Worm (Caenorhabditis elegans) whole organism, mixed stage, embryonic: ENCODE data around the gene M03A1.3.

ENCODE experiments used
- M03D4.4 ChIP-seq: sonication (generic microtip); optimal IDR thresholded peaks from 2 replicates; lab custom pipeline; 2017; ENCODE audit warnings: mild to moderate bottlenecking, missing genetic modification characterization, missing compliant biosample characterization
- bed-3 ChIP-seq: fragments of 200-800 bp; sonication (Bioruptor generic); optimal IDR thresholded peaks from 3 replicates; lab custom pipeline; 2018; ENCODE audit warnings: mild to moderate bottlenecking, missing genetic modification characterization, moderate library complexity, missing compliant biosample characterization
- ceh-43 ChIP-seq: fragments of 200-800 bp; sonication (Bioruptor generic); optimal IDR thresholded peaks from 2 replicates; lab custom pipeline; 2018; ENCODE audit warnings: mild to moderate bottlenecking, missing genetic modification characterization, moderate library complexity, missing compliant biosample characterization
- ceh-83 ChIP-seq: fragments of 200-800 bp; sonication (Bioruptor generic); optimal IDR thresholded peaks from 2 replicates; lab custom pipeline; 2018; ENCODE audit warnings: mild to moderate bottlenecking, missing genetic modification characterization, missing compliant biosample characterization
- ces-1 ChIP-seq: fragments of 150-350 bp; optimal IDR thresholded peaks from 2 replicates; lab custom pipeline; 2014; ENCODE audit warnings: missing biosample characterization, missing genetic modification reagents, missing genetic modification characterization
- cnd-1 ChIP-seq: fragments of 200-800 bp; sonication (Bioruptor generic); optimal IDR thresholded peaks from 2 replicates; lab custom pipeline; 2018; ENCODE audit warnings: mild to moderate bottlenecking, missing genetic modification characterization, missing compliant biosample characterization
- drap-1 ChIP-seq: fragments of 200-800 bp; sonication (Bioruptor generic); optimal IDR thresholded peaks from 3 replicates; lab custom pipeline; 2018; ENCODE audit warnings: mild to moderate bottlenecking, missing genetic modification characterization, missing compliant biosample characterization
- elt-1 ChIP-seq: sonication (generic microtip); optimal IDR thresholded peaks from 2 replicates; lab custom pipeline; 2017; ENCODE audit warnings: missing genetic modification characterization, mild to moderate bottlenecking, missing compliant biosample characterization, antibody characterized with exemption, moderate library complexity, borderline replicate concordance; ENCODE audit not compliant: insufficient read depth
- elt-3 ChIP-seq: fragments of 150-350 bp; optimal IDR thresholded peaks from 2 replicates; lab custom pipeline; 2014; ENCODE audit warnings: missing biosample characterization, missing genetic modification characterization
- flh-1 ChIP-seq: fragments of 200-800 bp; sonication (Bioruptor generic); optimal IDR thresholded peaks from 2 replicates; lab custom pipeline; 2018; ENCODE audit warnings: mild to moderate bottlenecking, missing genetic modification characterization, moderate library complexity, missing compliant biosample characterization
- ham-2 ChIP-seq: fragments of 200-800 bp; sonication (Bioruptor generic); optimal IDR thresholded peaks from 2 replicates; lab custom pipeline; 2018; ENCODE audit warnings: mild to moderate bottlenecking, missing genetic modification characterization, missing compliant biosample characterization
- hlh-1 ChIP-seq: fragments of 150-350 bp; optimal IDR thresholded peaks from 2 replicates; lab custom pipeline; 2014; ENCODE audit warnings: missing biosample characterization, missing genetic modification reagents, missing genetic modification characterization
- lin-13 ChIP-seq: fragments of 150-350 bp; optimal IDR thresholded peaks from 2 replicates; lab custom pipeline; 2014; ENCODE audit warnings: missing biosample characterization, missing genetic modification characterization
- lin-32 ChIP-seq: fragments of 200-800 bp; sonication (Bioruptor generic); optimal IDR thresholded peaks from 2 replicates; lab custom pipeline; 2018; ENCODE audit warnings: mild to moderate bottlenecking, missing genetic modification characterization, missing compliant biosample characterization
- lsy-2 ChIP-seq: fragments of 150-350 bp; optimal IDR thresholded peaks from 2 replicates; lab custom pipeline; 2014; ENCODE audit warnings: missing biosample characterization, missing genetic modification characterization
- mab-5 ChIP-seq: fragments of 150-350 bp; optimal IDR thresholded peaks from 2 replicates; lab custom pipeline; 2014; ENCODE audit warnings: missing biosample characterization, missing genetic modification characterization
- mep-1 ChIP-seq: fragments of 150-350 bp; optimal IDR thresholded peaks from 2 replicates; lab custom pipeline; 2017; ENCODE audit warnings: missing biosample characterization, missing genetic modification reagents, missing genetic modification characterization, inconsistent platforms
- mls-2 ChIP-seq: sonication (generic microtip); optimal IDR thresholded peaks from 2 replicates; lab custom pipeline; 2016; ENCODE audit warnings: mild to moderate bottlenecking, missing genetic modification characterization, moderate library complexity, missing compliant biosample characterization
- nhr-12 ChIP-seq: fragments of 150-350 bp; optimal IDR thresholded peaks from 2 replicates; lab custom pipeline; 2014; ENCODE audit warnings: missing biosample characterization, missing genetic modification characterization
- nhr-2 ChIP-seq: fragments of 150-350 bp; optimal IDR thresholded peaks from 2 replicates; lab custom pipeline; 2014; ENCODE audit warnings: missing biosample characterization, missing genetic modification characterization
- nhr-237 ChIP-seq: fragments of 150-350 bp; optimal IDR thresholded peaks from 2 replicates; lab custom pipeline; 2014; ENCODE audit warnings: missing biosample characterization, missing genetic modification characterization
- nhr-28 ChIP-seq: fragments of 150-350 bp; optimal IDR thresholded peaks from 2 replicates; lab custom pipeline; 2014; ENCODE audit warnings: missing biosample characterization, missing genetic modification characterization
- nhr-76 ChIP-seq: sonication (generic microtip); optimal IDR thresholded peaks from 2 replicates; lab custom pipeline; 2017; ENCODE audit warnings: missing biosample characterization, missing genetic modification characterization
- pha-4 ChIP-seq: fragments of 150-350 bp; optimal IDR thresholded peaks from 2 replicates; lab custom pipeline; 2018; ENCODE audit warnings: missing biosample characterization, missing genetic modification reagents, missing genetic modification characterization
- sem-2 ChIP-seq: fragments of 200-800 bp; sonication (Bioruptor generic); optimal IDR thresholded peaks from 2 replicates; lab custom pipeline; 2018; ENCODE audit warnings: mild to moderate bottlenecking, missing genetic modification characterization, missing compliant biosample characterization
- snpc-4 ChIP-seq: fragments of 150-350 bp; optimal IDR thresholded peaks from 2 replicates; lab custom pipeline; 2014; ENCODE audit warnings: missing biosample characterization, missing genetic modification characterization
- sptf-1 ChIP-seq: sonication (generic microtip); optimal IDR thresholded peaks from 2 replicates; lab custom pipeline; 2017; ENCODE audit warnings: mild to moderate bottlenecking, missing genetic modification characterization, moderate library complexity, missing compliant biosample characterization
- tbx-8 ChIP-seq: fragments of 200-800 bp; sonication (Bioruptor generic); optimal IDR thresholded peaks from 2 replicates; lab custom pipeline; 2018; ENCODE audit warnings: mild to moderate bottlenecking, missing genetic modification characterization, moderate library complexity, missing compliant biosample characterization
- unc-120 ChIP-seq: sonication (generic microtip); optimal IDR thresholded peaks from 2 replicates; lab custom pipeline; 2017; ENCODE audit warnings: missing genetic modification characterization, missing compliant biosample characterization; ENCODE audit not compliant: poor library complexity, severe bottlenecking
- unc-39 ChIP-seq: fragments of 150-350 bp; optimal IDR thresholded peaks from 2 replicates; lab custom pipeline; 2014; ENCODE audit warnings: missing biosample characterization, missing genetic modification characterization
- unc-62 ChIP-seq: fragments of 150-350 bp; optimal IDR thresholded peaks from 2 replicates; lab custom pipeline; 2014; ENCODE audit warnings: missing biosample characterization, missing genetic modification reagents, missing genetic modification characterization
- zip-8 ChIP-seq: fragments of 150-350 bp; optimal IDR thresholded peaks from 2 replicates; lab custom pipeline; 2014; ENCODE audit warnings: missing biosample characterization, missing genetic modification characterization
- ztf-11 ChIP-seq: fragments of 150-350 bp; optimal IDR thresholded peaks from 2 replicates; lab custom pipeline; 2014; ENCODE audit warnings: missing biosample characterization, missing genetic modification characterization

The M03A1.3 gene

DNA sequence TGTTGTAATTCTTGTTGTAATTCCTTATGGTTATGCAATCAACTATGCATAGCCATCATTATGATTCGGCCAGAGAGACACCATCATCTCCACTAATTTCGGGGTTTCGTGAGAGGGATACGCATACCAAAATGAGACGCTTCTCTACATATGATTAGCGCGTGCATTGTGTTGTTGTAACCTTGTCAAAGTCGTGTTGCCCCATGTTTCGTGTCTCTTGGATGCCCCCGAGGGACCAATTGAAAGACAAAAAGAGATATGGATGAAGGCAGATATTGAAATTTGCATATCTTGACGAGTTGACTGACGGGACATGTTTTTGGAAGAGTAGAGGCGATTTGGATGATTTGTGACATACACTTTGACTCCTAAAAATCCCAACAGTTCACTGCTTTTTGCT is 21.8 kb downstream of the M03A1.3 start:
- TF ChIP-seq ces-1, result peak; percentile 85
- no peak for TF ChIP-seq pha-4 (tag; lab: Kevin White, UChicago)
- no peak for TF ChIP-seq flh-1
- TF ChIP-seq ceh-83 (GFP tag; lab: Kevin White, UChicago), result no peak
- TF ChIP-seq elt-1 (tag; lab: Kevin White, UChicago), result no peak
- TF ChIP-seq bed-3 (GFP tag; lab: Kevin White, UChicago), result no peak
- TF ChIP-seq zip-8 (tag; lab: Kevin White, UChicago), result no peak
- TF ChIP-seq lsy-2 (tag; lab: Kevin White, UChicago), result no peak
- TF ChIP-seq nhr-28 (tag; lab: Kevin White, UChicago), result no peak
- TF ChIP-seq cnd-1 (tag; lab: Kevin White, UChicago), result no peak
- TF ChIP-seq snpc-4 (tag; lab: Kevin White, UChicago), result no peak
- peak; percentile 60 for TF ChIP-seq sptf-1 (tag; lab: Kevin White, UChicago)
- no peak for TF ChIP-seq unc-120 (tag; lab: Kevin White, UChicago)
- TF ChIP-seq elt-3 (tag; lab: Kevin White, UChicago), result no peak
- peak; percentile 65 for TF ChIP-seq unc-62
- no peak for TF ChIP-seq nhr-76 (tag; lab: Kevin White, UChicago)
- TF ChIP-seq sem-2 (GFP tag; lab: Kevin White, UChicago), result no peak
- TF ChIP-seq nhr-237 (tag; lab: Kevin White, UChicago), result no peak
- no peak for TF ChIP-seq unc-39 (tag; lab: Kevin White, UChicago)
- TF ChIP-seq lin-13 (tag; lab: Kevin White, UChicago), result no peak
- TF ChIP-seq ham-2, result no peak
- no peak for TF ChIP-seq M03D4.4 (tag; lab: Kevin White, UChicago)
- TF ChIP-seq ceh-43, result no peak
- no peak for TF ChIP-seq tbx-8 (GFP tag; lab: Kevin White, UChicago)
- peak; percentile 8 for TF ChIP-seq ztf-11 (tag; lab: Kevin White, UChicago)
- TF ChIP-seq mab-5, result no peak
- TF ChIP-seq hlh-1 (tag; lab: Kevin White, UChicago), result no peak

DNA sequence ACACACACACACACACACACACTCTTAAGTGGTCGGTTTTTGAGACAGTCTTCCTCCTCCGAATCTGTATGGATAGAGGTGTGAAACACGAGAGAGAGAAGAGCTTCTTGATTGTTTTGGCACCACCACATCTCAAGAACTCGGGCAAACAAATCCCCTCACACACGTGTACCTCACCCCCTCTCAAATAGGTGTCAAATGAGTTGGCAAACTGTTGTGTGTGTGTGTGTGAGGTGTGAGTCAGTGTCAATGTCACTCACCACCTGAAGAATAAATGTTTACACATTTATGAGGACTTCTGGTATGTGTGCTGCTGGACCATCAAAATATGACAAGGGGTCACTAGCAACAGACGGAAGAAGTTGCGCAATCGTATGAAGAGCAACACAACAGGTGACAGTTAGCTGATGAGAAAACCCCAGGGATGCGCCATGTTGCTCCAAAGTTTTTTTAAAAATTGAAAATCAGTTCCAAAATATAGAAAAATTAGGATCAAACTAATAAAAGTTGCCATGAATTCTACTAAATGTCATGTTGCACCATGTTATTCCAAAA is 22.4 kb downstream of the M03A1.3 start:
- no peak for TF ChIP-seq unc-39 (tag; lab: Kevin White, UChicago)
- TF ChIP-seq nhr-2 (tag; lab: Kevin White, UChicago), result peak; percentile 93
- peak; percentile 8 for TF ChIP-seq unc-62
- peak; percentile 73 for TF ChIP-seq zip-8 (tag; lab: Kevin White, UChicago)
- TF ChIP-seq elt-1 (tag; lab: Kevin White, UChicago), result no peak
- peak; percentile 77 for TF ChIP-seq hlh-1 (tag; lab: Kevin White, UChicago)
- TF ChIP-seq cnd-1 (tag; lab: Kevin White, UChicago), result peak; percentile 9

DNA sequence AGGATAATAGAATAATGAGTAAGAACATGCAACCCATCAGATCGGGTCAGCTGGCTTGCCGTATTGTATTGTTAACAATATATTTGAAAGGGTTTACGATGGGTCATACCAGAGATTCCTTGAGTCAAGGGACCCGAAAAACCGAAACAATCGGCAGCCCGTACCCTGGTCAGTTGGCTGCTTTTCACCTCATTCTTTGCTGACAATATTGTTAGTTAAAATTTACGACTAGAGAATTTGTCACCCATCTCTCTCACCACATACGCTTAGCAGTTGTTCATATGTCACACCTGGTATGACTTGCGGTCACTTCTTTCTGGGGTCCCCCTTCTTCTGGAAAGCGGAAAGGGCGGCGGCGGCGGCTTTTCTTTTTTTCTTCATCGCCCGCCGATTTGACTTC is 23.5 kb downstream of the M03A1.3 start:
- TF ChIP-seq mls-2 (tag; lab: Kevin White, UChicago), result no peak
- no peak for TF ChIP-seq nhr-12 (tag; lab: Kevin White, UChicago)
- no peak for TF ChIP-seq mep-1
- peak; percentile 56 for TF ChIP-seq hlh-1 (tag; lab: Kevin White, UChicago)
- TF ChIP-seq snpc-4 (tag; lab: Kevin White, UChicago), result no peak

DNA sequence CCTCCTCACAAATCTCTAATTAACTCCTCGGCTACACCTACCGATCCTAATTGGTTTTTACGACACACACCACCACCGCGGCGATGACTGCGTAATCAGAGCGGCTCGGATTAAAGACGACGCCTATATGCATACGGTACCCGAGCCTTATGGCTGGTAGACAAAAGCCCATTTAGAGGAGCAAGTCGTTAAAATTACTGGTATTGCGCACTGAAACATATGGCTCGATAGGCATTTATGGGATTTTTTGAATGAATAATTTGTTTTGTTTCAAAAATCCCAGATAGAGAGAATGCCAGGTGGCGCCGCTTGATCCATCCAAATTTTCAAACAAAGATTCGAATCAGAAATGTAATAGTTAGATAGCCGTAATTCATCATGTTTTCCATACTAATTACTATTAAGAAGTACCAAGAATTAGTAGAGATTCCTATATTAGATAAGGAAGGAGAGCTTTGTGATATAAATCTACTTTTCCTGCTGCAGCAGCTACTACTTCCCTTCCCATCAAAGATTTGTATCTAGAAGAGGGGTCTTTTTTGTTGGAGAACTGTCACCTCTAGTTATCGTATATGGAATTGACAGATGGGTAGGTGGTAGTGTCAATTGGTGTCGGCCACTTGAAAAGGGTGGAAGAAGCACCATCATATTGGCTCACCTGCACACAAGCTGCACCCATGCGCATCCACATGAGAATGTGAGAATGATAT is 25.8 kb downstream of the M03A1.3 start:
- TF ChIP-seq flh-1, result no peak
- no peak for TF ChIP-seq mls-2 (tag; lab: Kevin White, UChicago)
- no peak for TF ChIP-seq zip-8 (tag; lab: Kevin White, UChicago)
- no peak for TF ChIP-seq lin-13 (tag; lab: Kevin White, UChicago)
- no peak for TF ChIP-seq drap-1
- TF ChIP-seq M03D4.4 (tag; lab: Kevin White, UChicago), result no peak
- TF ChIP-seq tbx-8 (GFP tag; lab: Kevin White, UChicago), result no peak
- TF ChIP-seq nhr-2 (tag; lab: Kevin White, UChicago), result peak; percentile 64
- peak; percentile 54 for TF ChIP-seq unc-62
- no peak for TF ChIP-seq ceh-83 (GFP tag; lab: Kevin White, UChicago)
- TF ChIP-seq hlh-1 (tag; lab: Kevin White, UChicago), result no peak
- TF ChIP-seq nhr-28 (tag; lab: Kevin White, UChicago), result no peak
- peak; percentile 94 for TF ChIP-seq elt-1 (tag; lab: Kevin White, UChicago)
- TF ChIP-seq pha-4 (tag; lab: Kevin White, UChicago), result no peak
- TF ChIP-seq ham-2, result no peak
- no peak for TF ChIP-seq cnd-1 (tag; lab: Kevin White, UChicago)
- TF ChIP-seq nhr-76 (tag; lab: Kevin White, UChicago), result no peak
- no peak for TF ChIP-seq sptf-1 (tag; lab: Kevin White, UChicago)
- peak; percentile 67 for TF ChIP-seq lin-32 (GFP tag; lab: Kevin White, UChicago)
